Fruit fly (Drosophila melanogaster) whole organism, embryonic: ENCODE results near the gene Teh1.
A peak's percentile ranks its signal among the peaks of the same experiment; 100 is the strongest.

Experiments used
- Adf1 ChIP-seq: fragments of 200-800 bp; sonication (Bioruptor generic); IDR thresholded peaks from 2 replicates; pipeline ENCODE4 v1.3.6; 2022; ENCODE audit warnings: missing biosample characterization, missing genetic modification characterization
- Aef1 ChIP-seq: fragments of 200-800 bp; sonication (Bioruptor generic); IDR thresholded peaks from 3 replicates; pipeline ENCODE4 v1.3.6; 2022; ENCODE audit warnings: missing biosample characterization, missing genetic modification characterization
- CG11085 ChIP-seq: fragments of 200-800 bp; sonication (Bioruptor generic); IDR thresholded peaks from 2 replicates; pipeline ENCODE4 v1.3.6; 2022; ENCODE audit warnings: missing biosample characterization, missing genetic modification characterization
- CG12659 ChIP-seq: fragments of 200-800 bp; sonication (Bioruptor generic); optimal IDR thresholded peaks from 3 replicates; lab custom pipeline; 2017; ENCODE audit warnings: mild to moderate bottlenecking, missing biosample characterization, missing genetic modification reagents, missing genetic modification characterization
- CG12769 ChIP-seq: fragments of 200-800 bp; sonication (Bioruptor generic); optimal IDR thresholded peaks from 2 replicates; lab custom pipeline; 2019; ENCODE audit warnings: missing biosample characterization, mild to moderate bottlenecking, missing genetic modification characterization, moderate library complexity
- CG13296 ChIP-seq: fragments of 200-800 bp; sonication (Bioruptor generic); optimal IDR thresholded peaks from 3 replicates; lab custom pipeline; 2018; ENCODE audit warnings: missing biosample characterization, mild to moderate bottlenecking, missing genetic modification characterization
- CG13424 ChIP-seq: fragments of 200-800 bp; sonication (Bioruptor generic); optimal IDR thresholded peaks from 2 replicates; lab custom pipeline; 2019; ENCODE audit warnings: missing biosample characterization, mild to moderate bottlenecking, missing genetic modification characterization, moderate library complexity
- CG13624 ChIP-seq: fragments of 200-800 bp; sonication (Bioruptor generic); optimal IDR thresholded peaks from 2 replicates; lab custom pipeline; 2016; ENCODE audit warnings: missing biosample characterization, missing genetic modification characterization
- CG16815 ChIP-seq: fragments of 200-800 bp; sonication (Bioruptor generic); optimal IDR thresholded peaks from 3 replicates; lab custom pipeline; 2017; ENCODE audit warnings: missing biosample characterization, mild to moderate bottlenecking, missing genetic modification characterization
- CG17385 ChIP-seq: fragments of 200-800 bp; sonication (Bioruptor generic); optimal IDR thresholded peaks from 3 replicates; lab custom pipeline; 2018; ENCODE audit warnings: missing biosample characterization, mild to moderate bottlenecking, missing genetic modification characterization
- CG17829 ChIP-seq: fragments of 200-800 bp; optimal IDR thresholded peaks from 2 replicates; lab custom pipeline; 2019; ENCODE audit warnings: missing biosample characterization, mild to moderate bottlenecking, missing genetic modification characterization, moderate library complexity
- CG2678 ChIP-seq: fragments of 200-800 bp; sonication (Bioruptor generic); optimal IDR thresholded peaks from 3 replicates; lab custom pipeline; 2019; ENCODE audit warnings: missing biosample characterization, mild to moderate bottlenecking, missing genetic modification characterization, moderate library complexity
- CG2875 ChIP-seq: fragments of 200-800 bp; sonication (Bioruptor generic); optimal IDR thresholded peaks from 2 replicates; lab custom pipeline; 2017; ENCODE audit warnings: missing biosample characterization, mild to moderate bottlenecking, missing genetic modification characterization, missing genetic modification reagents
- CG30431 ChIP-seq: fragments of 200-800 bp; sonication (Bioruptor generic); optimal IDR thresholded peaks from 2 replicates; lab custom pipeline; 2017; ENCODE audit warnings: missing biosample characterization, missing genetic modification characterization
- CG4360 ChIP-seq: fragments of 200-800 bp; sonication (Bioruptor generic); IDR thresholded peaks from 2 replicates; pipeline ENCODE4 v1.3.6; 2022; ENCODE audit warnings: missing biosample characterization, missing genetic modification characterization
- CG5180 ChIP-seq: fragments of 200-800 bp; sonication (Bioruptor generic); optimal IDR thresholded peaks from 3 replicates; lab custom pipeline; 2017; ENCODE audit warnings: missing biosample characterization, missing genetic modification characterization, mild to moderate bottlenecking, moderate library complexity, missing genetic modification reagents
- CG5953 ChIP-seq: fragments of 200-800 bp; sonication (Bioruptor generic); IDR thresholded peaks from 2 replicates; pipeline ENCODE4 v1.3.6; 2022; ENCODE audit warnings: missing biosample characterization, missing genetic modification characterization
- CG7745 ChIP-seq: fragments of 200-800 bp; sonication (Bioruptor generic); optimal IDR thresholded peaks from 2 replicates; lab custom pipeline; 2018; ENCODE audit warnings: missing biosample characterization, mild to moderate bottlenecking, missing genetic modification characterization, moderate library complexity
- CrebB ChIP-seq: fragments of 200-800 bp; sonication (Bioruptor generic); optimal IDR thresholded peaks from 3 replicates; lab custom pipeline; 2018; ENCODE audit warnings: missing biosample characterization, mild to moderate bottlenecking, missing genetic modification characterization
- Dad ChIP-seq: fragments of 200-800 bp; sonication (Bioruptor generic); optimal IDR thresholded peaks from 3 replicates; lab custom pipeline; 2016; ENCODE audit warnings: missing biosample characterization, missing genetic modification characterization
- Dbx ChIP-seq: fragments of 200-800 bp; sonication (Bioruptor generic); IDR thresholded peaks from 3 replicates; pipeline ENCODE4 v1.3.6; 2022; ENCODE audit warnings: missing biosample characterization, missing genetic modification characterization
- ERR ChIP-seq: fragments of 200-800 bp; sonication (Bioruptor generic); optimal IDR thresholded peaks from 2 replicates; lab custom pipeline; 2016; ENCODE audit warnings: missing biosample characterization, missing genetic modification characterization
- Gug ChIP-seq: fragments of 200-800 bp; sonication (Bioruptor generic); IDR thresholded peaks from 4 replicates; pipeline ENCODE4 v1.3.6; 2022; ENCODE audit warnings: missing biosample characterization, missing genetic modification characterization
- HLHmδ ChIP-seq: fragments of 200-800 bp; sonication (Bioruptor generic); optimal IDR thresholded peaks from 2 replicates; lab custom pipeline; 2018; ENCODE audit warnings: missing biosample characterization, mild to moderate bottlenecking, missing genetic modification characterization, moderate library complexity
- MBD-R2 ChIP-seq: fragments of 200-800 bp; sonication (Bioruptor generic); IDR thresholded peaks from 2 replicates; pipeline ENCODE4 v1.3.6; 2022; ENCODE audit warnings: missing biosample characterization, missing genetic modification characterization
- Myb ChIP-seq: fragments of 200-800 bp; sonication (Bioruptor generic); optimal IDR thresholded peaks from 2 replicates; lab custom pipeline; 2016; ENCODE audit warnings: missing biosample characterization, missing genetic modification characterization
- Ptx1 ChIP-seq: fragments of 200-800 bp; sonication (Bioruptor generic); IDR thresholded peaks from 2 replicates; pipeline ENCODE4 v1.3.6; 2022; ENCODE audit warnings: missing biosample characterization, missing genetic modification characterization
- bcd ChIP-seq: fragments of 200-800 bp; sonication (Bioruptor generic); optimal IDR thresholded peaks from 2 replicates; lab custom pipeline; 2017; ENCODE audit warnings: missing biosample characterization, mild to moderate bottlenecking, missing genetic modification characterization
- br ChIP-seq: fragments of >200 bp; optimal IDR thresholded peaks from 2 replicates; lab custom pipeline; 2017
- chinmo ChIP-seq: fragments of 200-800 bp; sonication (Bioruptor generic); IDR thresholded peaks from 4 replicates; pipeline ENCODE4 v1.3.6; 2022; ENCODE audit warnings: missing biosample characterization, missing genetic modification characterization; ENCODE audit not compliant: partially characterized antibody
- crol ChIP-seq: fragments of 200-800 bp; sonication (Bioruptor generic); IDR thresholded peaks from 2 replicates; pipeline ENCODE4 v1.3.6; 2022; ENCODE audit warnings: missing biosample characterization, missing genetic modification characterization
- danr ChIP-seq: fragments of 200-800 bp; sonication (Bioruptor generic); IDR thresholded peaks from 2 replicates; pipeline ENCODE4 v1.3.6; 2022; ENCODE audit warnings: missing biosample characterization, missing genetic modification characterization
- dimm ChIP-seq: fragments of 200-800 bp; sonication (Bioruptor generic); IDR thresholded peaks from 2 replicates; pipeline ENCODE4 v1.3.6; 2022; ENCODE audit warnings: missing biosample characterization, missing genetic modification characterization
- en ChIP-seq: fragments of 200-800 bp; sonication (Bioruptor generic); optimal IDR thresholded peaks from 2 replicates; lab custom pipeline; 2016; ENCODE audit warnings: missing biosample characterization, missing genetic modification characterization
- exex ChIP-seq: fragments of 200-800 bp; sonication (Bioruptor generic); optimal IDR thresholded peaks from 4 replicates; lab custom pipeline; 2018; ENCODE audit warnings: missing biosample characterization, mild to moderate bottlenecking, missing genetic modification characterization, moderate library complexity
- fd102C ChIP-seq: fragments of 200-800 bp; sonication (Bioruptor generic); optimal IDR thresholded peaks from 2 replicates; lab custom pipeline; 2018; ENCODE audit warnings: missing biosample characterization, mild to moderate bottlenecking, missing genetic modification characterization, moderate library complexity
- gem ChIP-seq: fragments of 200-800 bp; sonication (Bioruptor generic); optimal IDR thresholded peaks from 2 replicates; lab custom pipeline; 2019; ENCODE audit warnings: missing biosample characterization, mild to moderate bottlenecking, missing genetic modification characterization, moderate library complexity
- insv ChIP-seq, 2 experiments: fragments of 200-800 bp; sonication (Bioruptor generic); optimal IDR thresholded peaks; 3 replicates each; lab custom pipeline; 2016 to 2018; ENCODE audit warnings: missing biosample characterization in 2 of 2, missing genetic modification characterization in 2 of 2
- mirr ChIP-seq: fragments of 200-800 bp; sonication (Bioruptor generic); optimal IDR thresholded peaks from 3 replicates; lab custom pipeline; 2018; ENCODE audit warnings: missing biosample characterization, mild to moderate bottlenecking, missing genetic modification characterization
- pb ChIP-seq: fragments of 200-800 bp; sonication (Bioruptor generic); optimal IDR thresholded peaks from 3 replicates; lab custom pipeline; 2016; ENCODE audit warnings: missing biosample characterization, missing genetic modification characterization
- pfk ChIP-seq: fragments of 200-800 bp; sonication (Bioruptor generic); optimal IDR thresholded peaks from 2 replicates; lab custom pipeline; 2018; ENCODE audit warnings: missing biosample characterization, mild to moderate bottlenecking, missing genetic modification characterization, moderate library complexity
- pho ChIP-seq: fragments of 200-800 bp; sonication (Bioruptor generic); optimal IDR thresholded peaks from 2 replicates; lab custom pipeline; 2016; ENCODE audit warnings: missing biosample characterization, missing genetic modification characterization
- pros ChIP-seq: fragments of 200-800 bp; sonication (Bioruptor generic); optimal IDR thresholded peaks from 3 replicates; lab custom pipeline; 2019; ENCODE audit warnings: missing biosample characterization, mild to moderate bottlenecking, missing genetic modification characterization, moderate library complexity
- sna ChIP-seq: fragments of 200-800 bp; sonication (Bioruptor generic); IDR thresholded peaks from 2 replicates; pipeline ENCODE4 v1.3.6; 2022; ENCODE audit warnings: missing biosample characterization, missing genetic modification characterization; ENCODE audit not compliant: partially characterized antibody
- stc ChIP-seq: fragments of 200-800 bp; sonication (Bioruptor generic); IDR thresholded peaks from 2 replicates; pipeline ENCODE4 v1.3.6; 2022; ENCODE audit warnings: missing biosample characterization, missing genetic modification characterization
- sug ChIP-seq: fragments of 200-800 bp; optimal IDR thresholded peaks from 2 replicates; lab custom pipeline; 2019; ENCODE audit warnings: missing biosample characterization, mild to moderate bottlenecking, missing genetic modification characterization, moderate library complexity
- ttk ChIP-seq: fragments of 200-800 bp; sonication (Bioruptor generic); IDR thresholded peaks from 2 replicates; pipeline ENCODE4 v2.1.2; 2022; ENCODE audit warnings: missing biosample characterization, missing genetic modification characterization
- z ChIP-seq: fragments of 200-800 bp; sonication (Bioruptor generic); IDR thresholded peaks from 3 replicates; pipeline ENCODE4 v1.3.6; 2022; ENCODE audit warnings: missing biosample characterization, missing genetic modification characterization

Gene Teh1

dm6 chr3R:9873753-9874117 lies 5.8 kb upstream of the Teh1 start (continued):
- TF ChIP-seq CG17829 (tag; lab: Kevin White, UChicago), result peak; percentile 49
- TF ChIP-seq MBD-R2 (GFP tag; lab: Robert Waterston, UW), result 0 out of 2 replicates have a peak, but pooled peaks have one; percentile 29
- TF ChIP-seq crol (GFP tag; lab: Robert Waterston, UW), result no peak
- TF ChIP-seq Dbx, result no peak
- no peak for TF ChIP-seq fd102C (GFP tag; lab: Kevin White, UChicago)
- no peak; the same call in 1 of the 2 replicates for TF ChIP-seq Adf1 (GFP tag; lab: Robert Waterston, UW)
- TF ChIP-seq br (lab: Kevin White, UChicago), result no peak
- peak; percentile 72 for TF ChIP-seq CG13424
- peak; percentile 92 for TF ChIP-seq pho (GFP tag; lab: Kevin White, UChicago)
- peak; percentile 50 for TF ChIP-seq en
- TF ChIP-seq CG5953 (GFP tag; lab: Robert Waterston, UW), result 0 out of 2 replicates have a peak, but pooled peaks have one; percentile 24
- TF ChIP-seq CG11085 (GFP tag; lab: Robert Waterston, UW), result peak; percentile 41; the same call in 1 of the 2 replicates
- TF ChIP-seq CG2678 (tag; lab: Kevin White, UChicago), result peak; percentile 87

DNA sequence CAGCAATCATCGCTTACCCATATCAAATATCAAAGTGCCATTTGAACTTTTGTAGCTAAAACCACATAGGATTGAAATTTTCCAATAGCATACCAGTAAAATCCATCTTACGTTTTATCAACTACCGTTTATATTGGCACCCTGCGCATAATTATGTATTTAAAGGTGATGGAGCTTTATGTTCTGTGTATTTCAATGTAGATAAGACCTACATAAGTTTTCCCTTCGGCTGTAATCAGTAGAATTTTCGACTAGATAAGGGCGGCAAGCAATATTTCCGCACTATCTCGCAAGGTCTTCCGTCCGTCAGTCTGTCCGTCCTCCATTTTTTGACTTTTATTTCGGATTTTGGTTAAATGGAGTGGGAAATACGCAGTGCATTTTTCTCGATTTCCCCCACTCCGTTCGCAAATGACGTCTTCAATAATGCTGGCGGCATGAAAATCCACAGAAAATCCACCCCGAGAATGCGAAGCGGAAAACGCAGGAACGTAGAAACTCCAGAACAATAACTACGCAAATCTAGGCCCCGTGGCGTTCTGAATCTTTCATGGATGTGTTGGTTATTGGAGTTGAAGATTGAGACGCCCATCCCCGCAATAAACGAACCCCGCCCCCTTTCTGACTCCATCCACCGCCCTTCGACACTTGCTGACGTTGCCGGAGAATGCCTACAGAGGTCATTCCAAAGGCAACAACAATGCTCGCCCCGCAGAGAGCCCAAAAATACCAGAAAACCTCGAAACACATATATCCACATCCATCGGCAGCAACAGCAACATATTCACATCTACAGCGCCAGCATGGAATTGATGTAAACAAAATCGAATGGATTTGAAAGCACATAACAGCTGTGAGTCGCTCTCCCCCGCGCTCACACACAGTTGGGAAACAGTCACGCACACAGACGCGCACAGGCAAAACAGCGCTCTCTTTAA lies 5.2 kb upstream of the Teh1 start:
- TF ChIP-seq CG17385 (GFP tag; lab: Kevin White, UChicago) (peak; percentile 14), CG2875 (GFP tag; lab: Kevin White, UChicago) (peak; percentile 5), Gug (GFP tag; lab: Robert Waterston, UW) (no peak), ttk (GFP tag; lab: Robert Waterston, UW) (0 out of 2 replicates have a peak, but pooled peaks have one; percentile 24), CG30431 (GFP tag; lab: Kevin White, UChicago) (no peak), insv (GFP tag; optimal IDR thresholded peaks at IDR 0.05; lab: Kevin White, UChicago) (peak in 1 of 2 experiments; percentile 59), pb (GFP tag; lab: Kevin White, UChicago) (no peak), CG4360 (GFP tag; lab: Robert Waterston, UW) (peak; percentile 62), bcd (no peak), CG2678 (tag; lab: Kevin White, UChicago) (peak; percentile 26), danr (GFP tag; lab: Robert Waterston, UW) (no peak), CG7745 (no peak), CG12769 (tag; lab: Kevin White, UChicago) (peak; percentile 58), CrebB (tag; lab: Kevin White, UChicago) (no peak), stc (GFP tag; lab: Robert Waterston, UW) (no peak), mirr (GFP tag; lab: Kevin White, UChicago) (peak; percentile 77), Aef1 (no peak), Ptx1 (GFP tag; lab: Robert Waterston, UW) (no peak), exex (tag; lab: Kevin White, UChicago) (peak; percentile 65), pros (peak; percentile 77), CG16815 (GFP tag; lab: Kevin White, UChicago) (no peak), sug (tag; lab: Kevin White, UChicago) (peak; percentile 13), gem (tag; lab: Kevin White, UChicago) (peak; percentile 19), pfk (GFP tag; lab: Kevin White, UChicago) (peak; percentile 39), sna (GFP tag; lab: Robert Waterston, UW) (0 out of 2 replicates have a peak, but pooled peaks have one; percentile 45), chinmo (GFP tag; lab: Robert Waterston, UW) (peak; percentile 97), dimm (GFP tag; lab: Robert Waterston, UW) (no peak), CG13624 (GFP tag; lab: Kevin White, UChicago) (peak; percentile 71), CG5180 (no peak), ERR (GFP tag; lab: Kevin White, UChicago) (peak; percentile 96), Myb (peak; percentile 6), CG12659 (GFP tag; lab: Kevin White, UChicago) (no peak), z (GFP tag; lab: Robert Waterston, UW) (no peak), Dad (GFP tag; lab: Kevin White, UChicago) (no peak), HLHmδ (peak; percentile 12), CG13296 (GFP tag; lab: Kevin White, UChicago) (peak; percentile 1)
